Fruit fly (Drosophila melanogaster): ENCODE data around the gene RagA-B.

Gene RagA-B

DNA sequence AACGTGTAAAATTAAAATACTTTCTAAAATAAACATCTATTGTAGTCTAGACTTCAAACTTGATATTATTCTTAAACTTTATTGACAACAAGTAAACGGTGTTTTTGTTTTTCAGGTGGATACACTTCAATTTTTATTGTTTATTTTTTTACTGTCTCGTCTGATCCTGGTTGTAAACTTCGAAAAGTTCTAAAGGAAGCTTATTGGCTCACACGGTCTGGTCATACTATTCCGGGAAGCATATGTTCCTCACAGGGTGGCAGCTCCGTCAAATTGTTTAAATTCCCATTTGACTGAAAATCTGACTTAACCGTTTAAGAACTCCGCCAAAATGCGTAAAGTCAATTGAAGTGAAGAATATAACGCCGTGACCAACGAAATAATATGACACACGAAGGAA is 24.1 kb upstream of the RagA-B start, which contains the start of gene CG11983 (continued):
- TF ChIP-seq CG10462 (GFP tag; optimal IDR thresholded peaks at IDR 0.05): no peak
- TF ChIP-seq CG11560 (tag; IDR thresholded peaks at IDR 0.05): no peak
- TF ChIP-seq dmrt11E (tag; optimal IDR thresholded peaks at IDR 0.05): no peak
- TF ChIP-seq dm (GFP tag; optimal IDR thresholded peaks at IDR 0.05): no peak
- TF ChIP-seq CG18619 (GFP tag; optimal IDR thresholded peaks at IDR 0.05): no peak
- TF ChIP-seq HmgZ (tag; optimal IDR thresholded peaks at IDR 0.05): peak; percentile 60
- TF ChIP-seq gsb (GFP tag; IDR thresholded peaks at IDR 0.05): no peak
- peak; percentile 53 for TF ChIP-seq Med (GFP tag)
- TF ChIP-seq Sox102F (GFP tag; optimal IDR thresholded peaks at IDR 0.05): no peak
- TF ChIP-seq CG12155 (GFP tag; optimal IDR thresholded peaks at IDR 0.05): peak; percentile 24
- no peak for TF ChIP-seq MTF-1 (GFP tag; optimal IDR thresholded peaks at IDR 0.05; ENCODE audit: borderline replicate concordance)
- TF ChIP-seq CG8089 (GFP tag; optimal IDR thresholded peaks at IDR 0.05): no peak
- TF ChIP-seq otp (GFP tag; IDR thresholded peaks at IDR 0.05): no peak
- no peak for TF ChIP-seq CG15269 (tag; optimal IDR thresholded peaks at IDR 0.05)
- no peak for TF ChIP-seq ken (GFP tag; IDR thresholded peaks at IDR 0.05)
- TF ChIP-seq CG15601 (tag; optimal IDR thresholded peaks at IDR 0.05): no peak
- no peak for TF ChIP-seq Sry-β (GFP tag; optimal IDR thresholded peaks at IDR 0.05)
- TF ChIP-seq CG2116 (GFP tag; optimal IDR thresholded peaks at IDR 0.05): peak; percentile 31
- TF ChIP-seq CG15011 (GFP tag; optimal IDR thresholded peaks at IDR 0.05): no peak
- no peak for TF ChIP-seq fru (optimal IDR thresholded peaks at IDR 0.05)
- TF ChIP-seq zen2 (GFP tag; IDR thresholded peaks at IDR 0.05; ENCODE audit: partially characterized antibody): no peak
- no peak for TF ChIP-seq hbn (GFP tag; IDR thresholded peaks at IDR 0.05; ENCODE audit: partially characterized antibody)
- no peak for TF ChIP-seq ro (GFP tag; IDR thresholded peaks at IDR 0.05)
- no peak for TF ChIP-seq CG16815 (GFP tag; optimal IDR thresholded peaks at IDR 0.05)
- no peak for TF ChIP-seq jumu (GFP tag; optimal IDR thresholded peaks at IDR 0.05)
- TF ChIP-seq Elba2 (GFP tag; optimal IDR thresholded peaks at IDR 0.05): peak; percentile 22
- TF ChIP-seq B-H2 (GFP tag; optimal IDR thresholded peaks at IDR 0.05): peak; percentile 54
- no peak for TF ChIP-seq pnt (GFP tag; optimal IDR thresholded peaks at IDR 0.05)
- no peak for TF ChIP-seq Xrp1 (GFP tag; IDR thresholded peaks at IDR 0.05)
- no peak for TF ChIP-seq Atf6 (GFP tag; IDR thresholded peaks at IDR 0.05)
- no peak for TF ChIP-seq her (GFP tag; optimal IDR thresholded peaks at IDR 0.05)
- peak; percentile 42; the same call in 1 of the 2 replicates for TF ChIP-seq CG3847 (GFP tag; IDR thresholded peaks at IDR 0.05)
- TF ChIP-seq CG9797 (GFP tag; optimal IDR thresholded peaks at IDR 0.05): peak; percentile 66
- no peak for TF ChIP-seq CG3281 (GFP tag; optimal IDR thresholded peaks at IDR 0.05)
- no peak for TF ChIP-seq Nf-YC (tag; optimal IDR thresholded peaks at IDR 0.05)
- no peak for TF ChIP-seq schlank (tag; optimal IDR thresholded peaks at IDR 0.05)
- no peak for TF ChIP-seq maf-S (GFP tag; optimal IDR thresholded peaks at IDR 0.05)
- TF ChIP-seq CG7556 (GFP tag; optimal IDR thresholded peaks at IDR 0.05): no peak
- no peak for TF ChIP-seq CG13624 (GFP tag; optimal IDR thresholded peaks at IDR 0.05)
- no peak for TF ChIP-seq az2 (GFP tag; optimal IDR thresholded peaks at IDR 0.05)
- TF ChIP-seq CG15696 (tag; optimal IDR thresholded peaks at IDR 0.05): no peak
- TF ChIP-seq D19B (GFP tag; optimal IDR thresholded peaks at IDR 0.05): no peak
- TF ChIP-seq D19A (tag; optimal IDR thresholded peaks at IDR 0.05): no peak
- TF ChIP-seq CG14050 (GFP tag; IDR thresholded peaks at IDR 0.05): no peak
- TF ChIP-seq Dek (tag; optimal IDR thresholded peaks at IDR 0.05): peak; percentile 29
- TF ChIP-seq Optix (GFP tag; IDR thresholded peaks at IDR 0.05): no peak
- no peak for TF ChIP-seq Ssrp (tag; optimal IDR thresholded peaks at IDR 0.05)
- no peak for TF ChIP-seq Aef1 (GFP tag; IDR thresholded peaks at IDR 0.05)
- TF ChIP-seq CG6854 (GFP tag; optimal IDR thresholded peaks at IDR 0.05): no peak
- no peak for TF ChIP-seq CG34376 (GFP tag; optimal IDR thresholded peaks at IDR 0.05)
- no peak for TF ChIP-seq CG10431 (GFP tag; optimal IDR thresholded peaks at IDR 0.05)
- TF ChIP-seq CG42726 (GFP tag; IDR thresholded peaks at IDR 0.05; ENCODE audit: partially characterized antibody): no peak
